Worm (Caenorhabditis elegans): ENCODE results near the gene oac-59.

DNA sequence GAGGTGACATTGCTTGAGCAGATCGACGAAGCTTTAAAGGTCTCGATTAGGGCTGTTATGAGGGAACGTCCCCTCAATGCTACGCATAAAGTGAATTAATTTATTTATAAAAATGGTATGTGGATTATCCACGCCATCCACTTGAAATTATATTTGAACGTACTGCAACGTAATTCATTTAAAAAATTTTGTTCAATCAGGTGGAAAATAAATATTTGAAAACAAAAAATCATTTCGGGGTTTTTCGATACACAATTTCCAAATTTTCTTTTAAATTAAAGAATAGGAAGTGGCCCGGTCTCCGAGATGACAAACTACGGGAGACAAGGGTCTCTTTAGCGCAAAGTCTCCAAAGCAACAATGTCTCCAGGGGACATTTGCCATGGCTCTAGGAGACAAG lies 10.5 kb upstream of the oac-59 start, which contains the start of gene oac-58:
- no peak for TF ChIP-seq ztf-23 (GFP tag; IDR thresholded peaks at IDR 0.05)
- no peak for TF ChIP-seq T22C8.4 (GFP tag; IDR thresholded peaks at IDR 0.05)
- no peak for TF ChIP-seq ztf-29 (GFP tag; IDR thresholded peaks at IDR 0.05)
- no peak for TF ChIP-seq cog-1 (tag; optimal IDR thresholded peaks at IDR 0.05)
- no peak for TF ChIP-seq flt-1 (GFP tag; IDR thresholded peaks at IDR 0.05)
- TF ChIP-seq med-1 (GFP tag; optimal IDR thresholded peaks at IDR 0.05; ENCODE audit: insufficient read depth), result no peak
- TF ChIP-seq klf-2 (GFP tag; conservative IDR thresholded peaks at IDR 0.05), result no peak
- TF ChIP-seq tab-1 (GFP tag; IDR thresholded peaks at IDR 0.05), result no peak
